Worm (Caenorhabditis elegans): ENCODE results near the gene tos-1.
A peak's percentile ranks its signal among the peaks of the same experiment; 100 is the strongest.

tos-1 gene

DNA sequence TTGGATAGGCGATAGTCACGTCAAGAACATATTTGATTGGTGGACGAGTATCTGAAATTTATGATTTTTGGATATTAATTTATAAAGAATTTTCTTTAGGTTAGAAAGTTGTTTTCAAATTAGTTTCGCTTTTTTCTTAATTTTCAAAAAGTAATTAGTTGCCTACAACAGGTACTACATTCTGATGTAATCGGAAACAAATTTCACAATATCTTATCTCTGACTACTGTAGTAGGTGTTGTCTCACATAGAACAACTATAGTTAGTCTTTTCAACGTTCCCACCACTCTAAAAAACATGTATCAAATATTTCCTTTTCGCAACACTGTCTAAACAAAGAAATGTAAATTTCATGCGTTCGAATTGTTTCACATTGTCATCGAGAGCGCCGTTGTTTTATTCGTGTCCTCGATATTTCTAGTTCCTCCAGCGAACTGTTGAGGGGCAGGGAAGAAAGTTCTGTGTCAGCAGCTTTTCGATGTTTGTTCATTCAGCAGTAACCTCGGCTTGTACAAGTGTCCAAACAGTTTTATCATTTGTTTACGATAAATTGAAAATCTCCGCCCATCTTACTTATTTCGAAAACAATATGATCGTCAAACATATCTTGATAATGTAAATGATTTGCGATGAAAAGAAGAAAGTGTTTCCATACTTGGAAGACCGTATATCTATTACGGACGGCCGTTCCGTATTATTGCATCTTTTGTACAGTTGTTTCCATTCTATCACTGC is 14.6 kb downstream of the tos-1 start:
- TF ChIP-seq him-1 (tag; optimal IDR thresholded peaks at IDR 0.05) (no peak), dao-5 (tag; optimal IDR thresholded peaks at IDR 0.05) (no peak), W03F9.2 (tag; optimal IDR thresholded peaks at IDR 0.05) (no peak)

DNA sequence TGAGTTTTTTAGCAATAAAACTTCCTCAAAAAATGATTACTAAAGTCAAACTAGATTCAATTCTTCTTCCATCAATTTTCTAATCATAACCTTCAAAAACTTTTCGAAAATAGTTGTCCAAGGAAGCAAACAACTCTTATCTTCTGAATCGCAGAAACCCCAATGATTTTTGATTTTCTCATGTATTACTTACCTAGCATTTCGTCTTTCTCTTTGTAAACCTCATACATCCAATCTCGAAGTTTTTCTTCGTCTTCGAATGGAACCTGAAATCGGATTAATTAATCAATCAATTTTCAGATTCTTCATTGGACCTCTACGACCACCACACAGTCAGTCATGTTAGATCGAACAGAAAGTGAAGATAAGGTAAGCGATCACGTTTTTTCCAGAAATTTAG is 15.3 kb downstream of the tos-1 start, which contains the start of gene K07B1.4:
K07B1.4 (plus strand) TSS at position 301 of the 400 bp plus-strand sequence.
- TF ChIP-seq W03F9.2 (tag; optimal IDR thresholded peaks at IDR 0.05) (no peak), him-1 (tag; optimal IDR thresholded peaks at IDR 0.05) (no peak), dao-5 (tag; optimal IDR thresholded peaks at IDR 0.05) (no peak)

DNA sequence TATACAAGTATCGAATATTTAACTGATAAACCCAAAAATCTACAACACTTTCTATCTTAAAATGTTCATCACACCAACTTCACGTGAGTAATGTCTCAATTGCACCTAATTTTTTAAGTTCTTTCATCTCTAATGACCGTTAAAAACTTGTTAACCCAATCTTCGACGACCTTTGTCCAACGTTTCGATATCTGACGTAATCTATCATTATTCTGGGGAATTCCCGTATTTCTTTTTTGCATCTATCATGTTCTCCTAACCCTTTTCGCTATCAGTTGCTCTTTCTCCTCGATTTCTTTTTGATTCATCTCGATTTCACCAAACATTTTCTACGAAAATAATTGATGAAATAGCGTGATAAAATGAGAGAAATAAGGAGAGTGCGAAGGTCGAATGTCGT is 16.3 kb downstream of the tos-1 start:
- no peak for TF ChIP-seq dao-5 (tag; optimal IDR thresholded peaks at IDR 0.05)
- TF ChIP-seq him-1 (tag; optimal IDR thresholded peaks at IDR 0.05): no peak
- no peak for TF ChIP-seq W03F9.2 (tag; optimal IDR thresholded peaks at IDR 0.05)

DNA sequence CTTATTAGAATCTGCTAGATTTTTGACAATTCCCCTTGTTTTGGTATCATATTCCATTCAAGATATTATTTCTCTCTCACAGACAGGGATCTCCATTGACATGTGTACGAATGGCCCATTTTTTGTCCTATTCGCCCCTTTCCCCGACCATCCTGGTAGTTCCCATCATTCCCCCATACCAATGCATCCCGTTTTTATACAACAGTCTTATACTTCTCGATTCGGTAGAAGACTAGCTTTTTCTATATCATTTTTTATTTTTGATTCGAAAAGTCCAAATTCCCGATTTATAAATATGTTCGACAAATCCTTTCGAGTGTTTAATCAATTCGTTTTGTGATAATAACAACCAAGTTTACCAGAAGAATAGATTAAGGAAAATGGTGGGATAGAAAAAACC is 17.1 kb downstream of the tos-1 start:
- no peak for TF ChIP-seq him-1 (tag; optimal IDR thresholded peaks at IDR 0.05)
- peak; percentile 20 for TF ChIP-seq dao-5 (tag; optimal IDR thresholded peaks at IDR 0.05)

DNA sequence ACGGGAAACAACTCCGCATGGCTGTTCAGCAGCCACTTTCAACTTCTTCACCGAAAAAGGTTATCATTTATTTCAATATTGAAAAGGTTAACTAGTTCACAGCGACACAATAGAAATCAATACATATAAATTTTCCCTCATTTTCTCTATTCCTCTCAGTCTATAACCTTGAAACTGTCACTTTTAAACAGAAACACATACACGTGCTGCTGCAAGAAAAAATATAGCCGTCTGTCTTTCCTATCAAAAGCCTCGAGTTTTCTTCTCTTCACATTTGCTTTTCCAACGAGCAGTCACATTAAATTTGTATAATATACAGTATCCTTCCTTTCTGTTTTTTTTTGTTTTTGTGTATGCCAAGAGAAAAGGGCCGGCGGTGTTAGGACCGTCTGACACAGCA is 19.8 kb downstream of the tos-1 start:
- no peak for TF ChIP-seq dao-5 (tag; optimal IDR thresholded peaks at IDR 0.05)
- no peak for TF ChIP-seq W03F9.2 (tag; optimal IDR thresholded peaks at IDR 0.05)
- TF ChIP-seq him-1 (tag; optimal IDR thresholded peaks at IDR 0.05): no peak

DNA sequence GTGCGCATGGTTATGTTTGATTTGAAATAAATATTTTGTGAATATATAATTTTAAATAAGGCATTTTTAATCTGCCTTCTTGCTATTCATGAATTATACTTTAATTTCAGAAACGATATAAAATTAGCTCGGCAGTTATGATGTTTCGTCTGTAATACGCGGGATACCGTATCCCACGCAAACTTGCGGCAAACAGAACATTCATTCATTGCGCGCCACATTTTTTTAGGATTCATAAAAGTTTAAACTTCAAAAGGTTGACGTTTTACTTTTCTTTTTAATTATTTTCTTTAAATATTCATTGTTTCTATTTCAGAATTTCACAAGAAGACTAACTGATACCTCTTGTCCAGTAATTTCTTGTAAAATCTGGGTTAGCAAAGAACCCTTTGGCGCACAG is 21.1 kb downstream of the tos-1 start, which contains the start of gene tag-153:
tag-153 (plus strand) TSS at position 200 of the 400 bp plus-strand sequence.
- TF ChIP-seq W03F9.2 (tag; optimal IDR thresholded peaks at IDR 0.05) (no peak), dao-5 (tag; optimal IDR thresholded peaks at IDR 0.05) (no peak), him-1 (tag; optimal IDR thresholded peaks at IDR 0.05) (no peak)

DNA sequence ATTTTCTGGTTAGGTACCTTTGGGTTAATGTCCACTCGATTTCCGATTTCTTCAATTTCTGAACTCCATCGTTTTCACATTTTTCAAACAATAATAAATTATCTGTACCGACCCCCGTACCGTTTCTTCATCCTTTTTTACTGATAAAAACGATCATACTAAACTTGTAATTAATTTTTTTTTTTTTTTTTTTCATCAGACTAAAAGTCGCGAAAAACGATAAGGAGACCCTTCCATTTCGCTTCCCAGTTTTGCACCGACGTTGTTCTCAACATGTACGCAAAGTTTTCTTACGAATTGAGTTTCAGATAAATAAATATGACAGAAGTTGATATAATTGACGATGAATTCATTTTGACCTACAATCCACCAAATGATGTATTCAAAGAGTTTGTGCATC is 22.8 kb downstream of the tos-1 start, which contains the start of gene F44A2.7:
F44A2.7 (plus strand) TSS at position 301 of the 400 bp plus-strand sequence.
- TF ChIP-seq W03F9.2 (tag; optimal IDR thresholded peaks at IDR 0.05): no peak
- TF ChIP-seq dao-5 (tag; optimal IDR thresholded peaks at IDR 0.05): no peak
- TF ChIP-seq him-1 (tag; optimal IDR thresholded peaks at IDR 0.05): no peak

DNA sequence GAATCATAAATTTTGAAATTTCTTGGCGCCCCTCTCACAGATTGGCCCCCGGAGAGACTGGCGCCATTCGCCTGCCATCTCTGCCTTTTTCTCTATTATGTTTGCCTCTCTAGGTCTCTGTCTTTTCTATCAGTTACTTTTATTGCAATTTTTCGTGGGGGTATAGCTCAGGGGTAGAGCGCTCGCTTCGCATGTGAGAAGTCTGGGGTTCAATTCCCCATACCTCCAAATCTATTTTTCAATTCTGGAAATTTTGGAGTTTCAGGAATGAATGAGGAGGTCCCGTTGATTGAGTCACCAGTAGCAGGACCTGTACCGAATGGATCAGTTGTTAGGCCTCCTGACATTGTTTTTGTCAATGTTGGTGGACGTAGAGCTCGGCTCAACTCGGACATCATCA is 26.0 kb downstream of the tos-1 start, which contains the start of gene kvs-3:
kvs-3 (plus strand) TSS at position 266 of the 400 bp plus-strand sequence.
- TF ChIP-seq him-1 (tag; optimal IDR thresholded peaks at IDR 0.05) (peak; percentile 88), W03F9.2 (tag; optimal IDR thresholded peaks at IDR 0.05) (no peak), dao-5 (tag; optimal IDR thresholded peaks at IDR 0.05) (peak; percentile 79)

DNA sequence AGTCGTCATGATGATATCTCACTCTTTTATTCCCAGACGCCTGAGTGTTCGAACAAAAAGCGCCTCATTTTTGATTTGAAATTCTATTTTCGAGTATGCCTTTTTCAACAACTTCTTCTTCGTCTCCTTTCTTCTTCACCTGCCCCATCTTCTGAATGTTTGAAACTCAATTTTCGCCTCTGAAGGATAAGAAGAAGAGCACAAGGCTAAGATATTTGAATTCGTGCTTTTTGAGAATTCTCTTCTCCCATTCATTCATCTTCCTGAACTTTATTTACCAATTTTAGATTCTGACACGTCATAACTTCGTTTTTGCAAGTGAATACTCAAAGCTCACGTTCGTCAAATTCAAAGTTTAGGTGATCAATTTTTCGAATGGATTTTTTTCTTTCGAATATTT is 27.0 kb downstream of the tos-1 start:
- TF ChIP-seq W03F9.2 (tag; optimal IDR thresholded peaks at IDR 0.05): no peak
- TF ChIP-seq dao-5 (tag; optimal IDR thresholded peaks at IDR 0.05): no peak

DNA sequence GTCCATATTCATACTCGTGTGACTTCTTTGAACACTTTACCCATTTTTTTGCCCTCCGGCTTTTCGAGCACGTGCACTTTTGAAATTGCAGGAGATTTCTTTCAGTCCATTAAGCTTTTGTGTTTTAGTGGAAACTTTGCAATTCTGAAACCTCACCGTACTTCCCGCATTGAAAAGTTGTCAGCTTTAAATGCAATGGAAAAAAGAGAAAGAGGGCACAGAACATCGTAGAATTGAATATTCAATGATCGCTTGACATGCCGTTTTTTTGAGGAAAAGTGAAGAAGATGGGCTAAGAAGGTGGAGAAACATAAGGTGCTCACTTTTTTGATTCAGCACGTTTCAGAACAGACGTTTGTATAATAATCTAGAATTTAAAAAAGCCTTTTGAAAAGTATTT is 29.6 kb downstream of the tos-1 start:
- TF ChIP-seq W03F9.2 (tag; optimal IDR thresholded peaks at IDR 0.05) (no peak), him-1 (tag; optimal IDR thresholded peaks at IDR 0.05) (no peak), dao-5 (tag; optimal IDR thresholded peaks at IDR 0.05) (no peak)

DNA sequence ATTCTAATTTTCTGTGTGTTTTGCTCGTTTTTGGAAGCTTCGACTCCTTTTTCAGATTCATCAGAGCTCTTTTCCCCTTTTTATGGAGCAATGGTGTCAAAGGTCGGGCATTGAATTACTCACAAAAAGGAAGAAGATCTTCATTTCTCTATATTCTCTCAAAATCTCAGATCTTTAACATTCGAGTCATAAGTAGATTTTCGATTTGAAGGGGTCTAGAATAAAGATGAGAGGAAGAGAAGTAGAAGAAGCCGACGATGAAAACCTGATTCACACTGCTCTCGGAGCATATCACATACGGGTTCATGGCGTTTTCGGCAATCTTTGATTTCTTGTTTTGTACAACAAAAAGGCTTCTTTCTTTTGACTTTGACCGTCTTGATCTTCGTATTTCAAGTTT is 31.6 kb downstream of the tos-1 start:
- no peak for TF ChIP-seq him-1 (tag; optimal IDR thresholded peaks at IDR 0.05)
- no peak for TF ChIP-seq dao-5 (tag; optimal IDR thresholded peaks at IDR 0.05)
- TF ChIP-seq W03F9.2 (tag; optimal IDR thresholded peaks at IDR 0.05): no peak

DNA sequence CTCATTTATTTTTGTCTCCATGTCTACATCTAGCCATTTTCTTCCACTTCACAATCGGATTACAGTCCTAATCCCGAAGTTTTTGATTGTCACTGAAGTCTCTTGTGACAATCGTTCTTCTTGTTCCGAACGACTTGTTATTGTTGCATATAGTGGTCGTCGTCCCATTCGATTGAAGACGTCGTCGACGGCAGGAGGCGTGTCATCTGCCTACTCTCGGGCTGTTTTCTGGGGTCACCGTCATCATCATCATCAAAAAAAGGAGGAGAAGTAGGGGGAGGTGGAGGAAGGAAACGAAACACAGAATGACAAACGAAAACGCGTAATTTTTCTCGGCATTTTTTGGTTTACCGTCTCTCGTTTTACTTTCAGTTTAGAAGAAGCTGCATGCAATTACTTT is 38.9 kb downstream of the tos-1 start, which contains the start of gene F44A2.3:
F44A2.3 (plus strand) TSS at position 301 of the 400 bp plus-strand sequence.
- no peak for TF ChIP-seq dao-5 (tag; optimal IDR thresholded peaks at IDR 0.05)
- TF ChIP-seq him-1 (tag; optimal IDR thresholded peaks at IDR 0.05): no peak
- no peak for TF ChIP-seq W03F9.2 (tag; optimal IDR thresholded peaks at IDR 0.05)

DNA sequence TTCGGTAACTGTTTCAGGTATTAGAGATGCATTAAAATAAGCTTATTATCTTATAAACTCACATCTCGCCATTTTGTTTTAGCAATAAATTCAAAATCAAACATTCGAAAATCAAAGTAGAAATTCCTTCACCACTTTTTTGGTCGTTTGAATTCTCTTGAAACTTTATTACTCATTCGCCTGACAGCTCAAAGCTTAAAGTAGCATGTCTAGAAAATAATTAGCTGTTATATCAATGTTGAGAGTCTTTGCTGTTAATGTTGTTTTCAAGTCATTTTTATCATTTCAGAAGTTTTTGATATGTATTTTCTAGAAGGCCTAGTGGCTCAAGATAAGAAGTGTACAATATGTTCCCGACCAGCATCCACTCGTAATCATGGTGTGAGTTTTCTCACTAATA is 41.0 kb downstream of the tos-1 start, which contains the start of gene nhr-39:
nhr-39 (plus strand) TSS at position 301 of the 400 bp plus-strand sequence.
- no peak for TF ChIP-seq W03F9.2 (tag; optimal IDR thresholded peaks at IDR 0.05)
- no peak for TF ChIP-seq dao-5 (tag; optimal IDR thresholded peaks at IDR 0.05)
- TF ChIP-seq him-1 (tag; optimal IDR thresholded peaks at IDR 0.05): no peak

DNA sequence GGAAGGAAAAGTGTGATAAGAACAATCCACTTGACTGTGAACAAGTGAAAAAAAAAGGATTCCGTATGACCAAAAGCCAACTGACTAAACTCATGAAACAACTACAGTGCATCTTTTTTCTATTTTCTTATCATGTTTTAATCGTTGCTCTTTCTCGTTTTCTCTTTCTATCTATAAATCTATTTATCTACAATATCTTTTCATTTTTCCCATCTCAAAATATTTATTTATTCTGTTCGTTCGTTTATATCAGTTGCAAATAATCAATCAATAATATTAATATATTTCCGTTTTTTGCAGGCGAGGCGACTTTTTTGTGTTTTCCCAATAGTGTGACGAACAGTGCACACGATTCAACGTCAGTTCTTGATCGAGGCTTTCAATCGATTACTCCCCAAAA is 46.7 kb downstream of the tos-1 start, which contains the start of gene F44A2.5:
F44A2.5 (plus strand) TSS at position 301 of the 400 bp plus-strand sequence.
- no peak for TF ChIP-seq dao-5 (tag; optimal IDR thresholded peaks at IDR 0.05)
- TF ChIP-seq W03F9.2 (tag; optimal IDR thresholded peaks at IDR 0.05): no peak
- no peak for TF ChIP-seq him-1 (tag; optimal IDR thresholded peaks at IDR 0.05)
